In genomic region chr3R:31605117-31605432, dm6 we compare ENCODE assay signal across 2 fruit fly cellular contexts.
TF ChIP-seq lines count a peak whose summit lies in the region.

No protein-coding gene starts in this region.

- no peak for TF ChIP-seq CTCF in whole organism, embryonic (GFP tag; optimal IDR thresholded peaks at IDR 0.05; lab: Kevin White, UChicago)

TF ChIP-seq in whole organism, embryonic, 481 proteins besides CTCF, POLR2A, EP300 and RAD21 (continues in another document):
- TF ChIP-seq CG1647 (GFP tag; optimal IDR thresholded peaks at IDR 0.05; lab: Kevin White, UChicago) (no peak), Asciz (GFP tag; optimal IDR thresholded peaks at IDR 0.05; lab: Kevin White, UChicago) (no peak), CG6254 (GFP tag; optimal IDR thresholded peaks at IDR 0.05; lab: Kevin White, UChicago) (no peak), CG1529 (GFP tag; optimal IDR thresholded peaks at IDR 0.05; lab: Kevin White, UChicago) (no peak), Fer2 (tag; optimal IDR thresholded peaks at IDR 0.05; lab: Kevin White, UChicago) (no peak), Gug (GFP tag; IDR thresholded peaks at IDR 0.05; lab: Robert Waterston, UW) (no peak), CG2116 (GFP tag; optimal IDR thresholded peaks at IDR 0.05; lab: Kevin White, UChicago) (no peak), NK7.1 (GFP tag; optimal IDR thresholded peaks at IDR 0.05; lab: Kevin White, UChicago) (no peak), stwl (tag; optimal IDR thresholded peaks at IDR 0.05; lab: Kevin White, UChicago) (no peak), Oli (tag; optimal IDR thresholded peaks at IDR 0.05; lab: Kevin White, UChicago) (no peak), NC2α (GFP tag; optimal IDR thresholded peaks at IDR 0.05; lab: Kevin White, UChicago) (no peak), trh (GFP tag; optimal IDR thresholded peaks at IDR 0.05; lab: Kevin White, UChicago) (no peak), CG15011 (GFP tag; optimal IDR thresholded peaks at IDR 0.05; lab: Kevin White, UChicago) (no peak), nmo (GFP tag; optimal IDR thresholded peaks at IDR 0.05; lab: Kevin White, UChicago) (no peak), CG11093 (GFP tag; IDR thresholded peaks at IDR 0.05; lab: Robert Waterston, UW) (no peak), nau (GFP tag; optimal IDR thresholded peaks at IDR 0.05; lab: Kevin White, UChicago) (no peak), bab2 (GFP tag; optimal IDR thresholded peaks at IDR 0.05; lab: Kevin White, UChicago) (no peak), Bdp1 (GFP tag; optimal IDR thresholded peaks at IDR 0.05; lab: Kevin White, UChicago) (no peak), CG15073 (GFP tag; optimal IDR thresholded peaks at IDR 0.05; lab: Kevin White, UChicago) (no peak), CG2889 (GFP tag; IDR thresholded peaks at IDR 0.05; lab: Robert Waterston, UW) (no peak), CG12104 (GFP tag; optimal IDR thresholded peaks at IDR 0.05; lab: Kevin White, UChicago) (no peak), odd (GFP tag; optimal IDR thresholded peaks at IDR 0.05; lab: Kevin White, UChicago) (no peak), CG17568 (GFP tag; optimal IDR thresholded peaks at IDR 0.05; lab: Kevin White, UChicago) (peak; percentile 10), eve (GFP tag; optimal IDR thresholded peaks at IDR 0.05; lab: Kevin White, UChicago) (peak in 1 of 2 experiments; percentile 74), abd-A (tag; optimal IDR thresholded peaks at IDR 0.05; lab: Kevin White, UChicago) (no peak), CG7963 (GFP tag; IDR thresholded peaks at IDR 0.05; lab: Robert Waterston, UW; ENCODE audit: partially characterized antibody) (no peak), CG12659 (GFP tag; optimal IDR thresholded peaks at IDR 0.05; lab: Kevin White, UChicago) (no peak), hth (optimal IDR thresholded peaks at IDR 0.05; lab: Kevin White, UChicago) (no peak), Dip3 (GFP tag; optimal IDR thresholded peaks at IDR 0.05; lab: Kevin White, UChicago) (no peak), eyg (GFP tag; optimal IDR thresholded peaks at IDR 0.05; lab: Kevin White, UChicago) (no peak), grau (tag; optimal IDR thresholded peaks at IDR 0.05; lab: Kevin White, UChicago) (peak; percentile 84), CG7556 (GFP tag; optimal IDR thresholded peaks at IDR 0.05; lab: Kevin White, UChicago) (no peak), HLH3B (GFP tag; IDR thresholded peaks at IDR 0.05; lab: Robert Waterston, UW) (no peak), crol (GFP tag; IDR thresholded peaks at IDR 0.05; lab: Robert Waterston, UW) (no peak), pb (GFP tag; optimal IDR thresholded peaks at IDR 0.05; lab: Kevin White, UChicago) (no peak), Kr (GFP tag; optimal IDR thresholded peaks at IDR 0.05; lab: Kevin White, UChicago) (no peak), Ets97D (GFP tag; optimal IDR thresholded peaks at IDR 0.05; lab: Kevin White, UChicago) (no peak), B-H1 (GFP tag; IDR thresholded peaks at IDR 0.05; lab: Robert Waterston, UW) (no peak), ken (GFP tag; IDR thresholded peaks at IDR 0.05; lab: Robert Waterston, UW) (no peak), Scr (GFP tag; IDR thresholded peaks at IDR 0.05; lab: Robert Waterston, UW; ENCODE audit: partially characterized antibody) (no peak), fru (optimal IDR thresholded peaks at IDR 0.05; lab: Kevin White, UChicago) (no peak), Xrp1 (GFP tag; IDR thresholded peaks at IDR 0.05; lab: Robert Waterston, UW) (no peak), kay (GFP tag; optimal IDR thresholded peaks at IDR 0.05; lab: Kevin White, UChicago) (no peak), CG15269 (tag; optimal IDR thresholded peaks at IDR 0.05; lab: Kevin White, UChicago) (peak; percentile 14), Dfd (GFP tag; optimal IDR thresholded peaks at IDR 0.05; lab: Kevin White, UChicago) (no peak), Chrac-16 (GFP tag; optimal IDR thresholded peaks at IDR 0.05; lab: Kevin White, UChicago) (no peak), Hr78 (GFP tag; optimal IDR thresholded peaks at IDR 0.05; lab: Kevin White, UChicago) (peak in 1 of 2 experiments; percentile 90), CG18011 (GFP tag; optimal IDR thresholded peaks at IDR 0.05; lab: Kevin White, UChicago) (no peak)

TF ChIP-seq in whole organism, prepupa, 60 proteins besides CTCF, POLR2A, EP300 and RAD21:
- no peak for TF ChIP-seq CG10669 (GFP tag; optimal IDR thresholded peaks at IDR 0.05; lab: Kevin White, UChicago)
- TF ChIP-seq CG32006 (GFP tag; optimal IDR thresholded peaks at IDR 0.05; lab: Kevin White, UChicago) = no peak
- TF ChIP-seq CG7368 (GFP tag; optimal IDR thresholded peaks at IDR 0.05; lab: Kevin White, UChicago) = no peak
- no peak for TF ChIP-seq lz (GFP tag; optimal IDR thresholded peaks at IDR 0.05; lab: Kevin White, UChicago)
- no peak for TF ChIP-seq CG6792 (GFP tag; optimal IDR thresholded peaks at IDR 0.05; lab: Kevin White, UChicago)
- no peak for TF ChIP-seq CG9139 (GFP tag; optimal IDR thresholded peaks at IDR 0.05; lab: Kevin White, UChicago)
- no peak for TF ChIP-seq CG10631 (GFP tag; optimal IDR thresholded peaks at IDR 0.05; lab: Kevin White, UChicago)
- TF ChIP-seq svp (GFP tag; lab: Kevin White, UChicago) = peak; percentile 81
